Worm (Caenorhabditis elegans) whole organism, midembryonic: ENCODE measurements around the gene faah-3.
"Not testable (repeated sequence)": the region's sequence is repeated elsewhere in the genome, so short reads cannot be mapped to it uniquely, and the experiment has no call there.

Experiments used
- T22C8.4 ChIP-seq: fragments of 200-800 bp; sonication (Bioruptor generic); IDR thresholded peaks from 2 replicates; pipeline ENCODE4 v1.3.6; 2022; ENCODE audit warnings: missing genetic modification characterization, missing compliant biosample characterization
- cog-1 ChIP-seq: sonication (generic microtip); optimal IDR thresholded peaks from 2 replicates; lab custom pipeline; 2016; ENCODE audit warnings: missing genetic modification characterization, missing compliant biosample characterization
- flt-1 ChIP-seq: fragments of 200-800 bp; sonication (Bioruptor generic); IDR thresholded peaks from 2 replicates; pipeline ENCODE4 v1.3.6; 2022; ENCODE audit warnings: missing genetic modification characterization, missing compliant biosample characterization
- klf-2 ChIP-seq: fragments of 200-800 bp; sonication (Bioruptor generic); conservative IDR thresholded peaks from 2 replicates; pipeline ENCODE4 v1.3.6; 2022; ENCODE audit warnings: missing genetic modification reagents, missing genetic modification characterization, missing compliant biosample characterization
- med-1 ChIP-seq: sonication (generic microtip); optimal IDR thresholded peaks from 2 replicates; lab custom pipeline; 2017; ENCODE audit warnings: missing genetic modification characterization, mild to moderate bottlenecking, missing compliant biosample characterization, antibody characterized with exemption, missing genetic modification reagents; ENCODE audit not compliant: insufficient read depth
- ref-1 ChIP-seq: fragments of 200-800 bp; sonication (Bioruptor generic); conservative IDR thresholded peaks from 2 replicates; pipeline ENCODE4 v1.3.6; 2022; ENCODE audit warnings: missing genetic modification reagents, missing genetic modification characterization, missing compliant biosample characterization
- tab-1 ChIP-seq: fragments of 200-800 bp; sonication (Bioruptor generic); IDR thresholded peaks from 2 replicates; pipeline ENCODE4 v1.3.6; 2022; ENCODE audit warnings: missing genetic modification characterization, missing compliant biosample characterization
- ztf-23 ChIP-seq: fragments of 200-800 bp; sonication (Bioruptor generic); IDR thresholded peaks from 2 replicates; pipeline ENCODE4 v1.3.6; 2022; ENCODE audit warnings: missing genetic modification reagents, missing genetic modification characterization, missing compliant biosample characterization
- ztf-29 ChIP-seq: fragments of 200-800 bp; sonication (Bioruptor generic); IDR thresholded peaks from 2 replicates; pipeline ENCODE4 v1.3.6; 2022; ENCODE audit warnings: missing genetic modification reagents, missing genetic modification characterization, missing compliant biosample characterization

faah-3 gene

DNA sequence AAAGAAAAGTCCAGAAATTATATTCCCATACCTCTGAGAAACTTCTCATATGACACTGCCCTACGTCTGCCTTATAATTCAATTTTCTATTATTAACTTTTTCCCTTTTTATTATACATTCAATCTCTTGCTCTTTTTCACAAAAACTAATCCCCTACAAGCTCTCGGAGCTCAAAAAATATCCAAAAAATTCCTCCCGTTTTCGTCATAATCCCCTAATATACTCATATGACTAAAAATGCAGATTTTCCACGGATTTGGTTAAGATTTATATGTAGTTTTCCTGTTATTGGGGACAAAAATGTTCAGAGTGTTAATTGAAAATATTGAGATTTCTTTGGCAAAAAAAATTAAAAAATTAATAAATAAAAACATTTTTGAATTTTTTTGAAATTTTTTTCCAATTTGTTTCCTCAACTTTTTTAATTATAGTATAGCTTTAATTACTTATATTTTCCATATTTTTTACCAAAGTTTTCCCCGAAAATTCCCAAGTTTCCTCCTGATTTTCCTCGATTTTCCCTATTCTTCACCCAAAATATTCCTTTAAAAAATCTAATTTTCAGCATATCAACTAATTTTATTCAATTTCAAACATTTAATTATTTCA lies 21.0 kb downstream of the faah-3 start, which contains the start of gene lgc-30:
lgc-30 (plus strand) TSS at position 560 of the 610 bp plus-strand sequence.
- TF ChIP-seq med-1 (GFP tag; lab: Kevin White, UChicago) = no peak
- no peak for TF ChIP-seq ref-1 (GFP tag; lab: Robert Waterston, UW)
- no peak for TF ChIP-seq klf-2 (GFP tag; lab: Robert Waterston, UW)
- no peak for TF ChIP-seq cog-1 (tag; lab: Kevin White, UChicago)
- TF ChIP-seq tab-1 (GFP tag; lab: Robert Waterston, UW) = no peak
- TF ChIP-seq ztf-23 = no peak
- no peak for TF ChIP-seq flt-1 (GFP tag; lab: Robert Waterston, UW)
- no peak for TF ChIP-seq T22C8.4 (GFP tag; lab: Robert Waterston, UW)
- TF ChIP-seq ztf-29 (GFP tag; lab: Robert Waterston, UW) = no peak

DNA sequence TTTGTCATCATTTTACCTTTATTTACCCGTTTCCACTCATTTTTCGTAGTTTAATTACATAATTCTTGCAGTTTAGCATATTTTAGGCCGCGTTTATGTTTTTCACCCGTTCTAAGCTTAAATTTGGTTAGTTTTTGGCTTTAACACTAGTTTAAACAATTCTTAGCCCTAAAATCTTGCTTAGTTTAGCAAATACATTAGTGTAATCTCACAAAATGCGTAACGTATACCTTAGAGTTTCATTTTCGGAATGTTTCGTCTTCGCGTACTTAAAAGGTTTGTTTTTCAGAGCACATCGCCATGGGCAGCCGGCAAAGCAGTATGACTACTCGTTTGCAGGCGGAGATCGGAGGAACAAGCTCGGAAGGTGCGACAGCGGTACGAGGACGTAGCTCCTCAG lies 25.8 kb downstream of the faah-3 start, which contains the start of gene F58H7.5:
F58H7.5 (plus strand) TSS at position 301 of the 400 bp plus-strand sequence.
- no peak for TF ChIP-seq tab-1 (GFP tag; lab: Robert Waterston, UW)
- no peak for TF ChIP-seq ztf-29 (GFP tag; lab: Robert Waterston, UW)
- no peak for TF ChIP-seq ztf-23
- no peak for TF ChIP-seq T22C8.4 (GFP tag; lab: Robert Waterston, UW)
- no peak for TF ChIP-seq ref-1 (GFP tag; lab: Robert Waterston, UW)
- no peak for TF ChIP-seq flt-1 (GFP tag; lab: Robert Waterston, UW)
- TF ChIP-seq cog-1 (tag; lab: Kevin White, UChicago) = no peak
- no peak for TF ChIP-seq klf-2 (GFP tag; lab: Robert Waterston, UW)
- TF ChIP-seq med-1 (GFP tag; lab: Kevin White, UChicago) = no peak

DNA sequence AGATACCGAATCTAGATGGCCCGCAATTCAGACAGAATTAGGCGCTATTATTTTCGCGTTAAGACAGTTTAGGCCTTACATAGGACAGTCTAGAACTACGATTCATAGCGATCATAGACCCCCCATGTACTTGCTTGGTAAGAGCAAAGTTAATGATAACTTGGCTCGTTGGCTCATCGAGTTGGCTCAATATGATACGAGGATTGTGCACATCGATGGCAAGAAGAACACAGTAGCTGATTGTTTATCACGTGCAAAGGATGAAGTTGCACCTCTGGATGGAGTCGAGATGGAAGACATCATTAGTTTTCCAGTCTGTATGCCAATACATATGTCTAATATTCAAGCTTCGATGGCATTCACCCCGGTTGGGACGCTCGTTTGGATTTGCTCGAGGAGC lies 27.8 kb downstream of the faah-3 start:
- TF ChIP-seq ref-1 (GFP tag; lab: Robert Waterston, UW) (no peak), klf-2 (GFP tag; lab: Robert Waterston, UW) (no peak), tab-1 (GFP tag; lab: Robert Waterston, UW) (no peak), cog-1 (tag; lab: Kevin White, UChicago) (no peak), ztf-29 (GFP tag; lab: Robert Waterston, UW) (no peak), med-1 (GFP tag; lab: Kevin White, UChicago) (no peak), flt-1 (GFP tag; lab: Robert Waterston, UW) (no peak), ztf-23 (no peak), T22C8.4 (GFP tag; lab: Robert Waterston, UW) (no peak)

DNA sequence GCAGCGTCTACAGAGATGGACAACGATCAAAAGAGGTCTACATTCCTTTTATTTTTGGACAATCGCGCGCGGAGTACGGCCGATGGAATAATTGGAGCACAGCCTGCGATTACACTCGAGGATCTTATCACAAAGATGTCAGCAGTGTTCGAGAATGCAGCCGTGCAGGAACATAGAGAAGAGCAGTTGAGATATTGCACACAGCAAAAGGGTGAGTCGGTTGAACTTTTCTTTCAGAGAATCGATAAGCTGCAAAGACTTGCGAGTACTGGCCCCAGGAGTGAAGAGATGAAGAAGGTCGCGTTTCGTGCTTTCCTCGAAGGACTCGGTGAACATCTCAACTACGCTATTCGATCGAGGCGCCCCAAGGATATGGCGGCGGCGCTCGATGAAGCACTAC lies 30.6 kb downstream of the faah-3 start:
- no peak for TF ChIP-seq T22C8.4 (GFP tag; lab: Robert Waterston, UW)
- no peak for TF ChIP-seq tab-1 (GFP tag; lab: Robert Waterston, UW)
- TF ChIP-seq klf-2 (GFP tag; lab: Robert Waterston, UW) = no peak
- TF ChIP-seq ztf-23 = no peak
- TF ChIP-seq flt-1 (GFP tag; lab: Robert Waterston, UW) = no peak
- TF ChIP-seq ref-1 (GFP tag; lab: Robert Waterston, UW) = no peak
- TF ChIP-seq ztf-29 (GFP tag; lab: Robert Waterston, UW) = no peak
- TF ChIP-seq cog-1 (tag; lab: Kevin White, UChicago) = no peak
- TF ChIP-seq med-1 (GFP tag; lab: Kevin White, UChicago) = no peak

DNA sequence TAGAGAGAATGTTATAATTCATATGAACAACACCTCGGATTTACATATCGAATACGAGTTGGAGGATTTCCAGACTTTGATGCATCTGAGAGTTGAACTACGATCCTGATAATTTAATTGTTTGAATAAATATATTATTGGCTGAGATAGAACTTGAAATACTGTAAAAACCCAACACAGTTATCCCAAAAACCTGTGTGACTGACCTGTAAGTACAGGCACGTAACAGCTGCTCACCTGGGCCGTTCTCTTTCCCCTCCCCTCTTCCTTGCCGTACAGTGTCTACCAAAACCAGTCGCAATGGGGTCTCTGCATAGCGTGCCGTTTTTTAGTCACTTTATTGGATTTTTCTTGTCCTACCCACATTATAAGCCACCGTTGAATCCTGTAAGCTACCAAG lies 40.5 kb downstream of the faah-3 start, which contains the start of gene fbxc-12:
fbxc-12 (plus strand) TSS at position 301 of the 400 bp plus-strand sequence.
- TF ChIP-seq ztf-29, T22C8.4, ref-1 (GFP tag; lab: Robert Waterston, UW): not testable (repeated sequence)
